Fruit fly (Drosophila melanogaster) whole organism, pupa: ENCODE data around the gene CG32148.

Source experiments
- CG10348 ChIP-seq: fragments of 200-800 bp; sonication (Bioruptor generic); IDR thresholded peaks from 2 replicates; pipeline ENCODE4 v1.3.6; 2022; ENCODE audit warnings: missing biosample characterization, missing genetic modification characterization
- CG12605 ChIP-seq: fragments of 200-800 bp; sonication (Bioruptor generic); IDR thresholded peaks from 2 replicates; pipeline ENCODE4 v1.3.6; 2022; ENCODE audit warnings: missing biosample characterization, missing genetic modification characterization
- CG13204 ChIP-seq: fragments of 200-800 bp; sonication (Bioruptor generic); optimal IDR thresholded peaks from 2 replicates; lab custom pipeline; 2018; ENCODE audit warnings: missing biosample characterization, mild to moderate bottlenecking, missing genetic modification characterization, moderate library complexity
- CG14655 ChIP-seq: fragments of 200-800 bp; sonication (Bioruptor generic); optimal IDR thresholded peaks from 3 replicates; lab custom pipeline; 2017; ENCODE audit warnings: mild to moderate bottlenecking, missing biosample characterization, missing genetic modification reagents, missing genetic modification characterization
- CG15710 ChIP-seq: fragments of 200-800 bp; sonication (Bioruptor generic); optimal IDR thresholded peaks from 2 replicates; lab custom pipeline; 2018; ENCODE audit warnings: missing biosample characterization, mild to moderate bottlenecking, missing genetic modification characterization, moderate library complexity
- CG17806 ChIP-seq: fragments of 200-800 bp; sonication (Bioruptor generic); optimal IDR thresholded peaks from 2 replicates; lab custom pipeline; 2018; ENCODE audit warnings: missing biosample characterization, mild to moderate bottlenecking, missing genetic modification characterization, moderate library complexity
- CG32121 ChIP-seq: fragments of 200-800 bp; sonication (Bioruptor generic); IDR thresholded peaks from 2 replicates; pipeline ENCODE4 v1.3.6; 2022; ENCODE audit warnings: missing biosample characterization, missing genetic modification characterization
- CG34367 ChIP-seq: fragments of 200-800 bp; sonication (Bioruptor generic); optimal IDR thresholded peaks from 2 replicates; lab custom pipeline; 2018; ENCODE audit warnings: missing biosample characterization, mild to moderate bottlenecking, missing genetic modification characterization
- CG4496 ChIP-seq: fragments of 200-800 bp; sonication (Bioruptor generic); IDR thresholded peaks from 3 replicates; pipeline ENCODE4 v1.3.6; 2022; ENCODE audit warnings: missing biosample characterization, missing genetic modification characterization
- CG8159 ChIP-seq: fragments of 200-800 bp; sonication (Bioruptor generic); optimal IDR thresholded peaks from 3 replicates; lab custom pipeline; 2018; ENCODE audit warnings: missing biosample characterization, mild to moderate bottlenecking, missing genetic modification characterization, moderate library complexity
- CG9948 ChIP-seq: fragments of 200-800 bp; sonication (Bioruptor generic); optimal IDR thresholded peaks from 2 replicates; lab custom pipeline; 2018; ENCODE audit warnings: missing biosample characterization, mild to moderate bottlenecking, missing genetic modification characterization, moderate library complexity
- D1 ChIP-seq: fragments of 200-800 bp; sonication (Bioruptor generic); optimal IDR thresholded peaks from 2 replicates; lab custom pipeline; 2018; ENCODE audit warnings: missing biosample characterization, mild to moderate bottlenecking, missing genetic modification characterization, moderate library complexity
- EcR ChIP-seq: fragments of 200-800 bp; sonication (Bioruptor generic); optimal IDR thresholded peaks from 3 replicates; lab custom pipeline; 2019; ENCODE audit warnings: missing biosample characterization, missing genetic modification characterization, mild to moderate bottlenecking, moderate library complexity, missing genetic modification reagents
- Ets98B ChIP-seq: fragments of 200-800 bp; sonication (Bioruptor generic); IDR thresholded peaks from 2 replicates; pipeline ENCODE4 v1.3.6; 2022; ENCODE audit warnings: missing biosample characterization, missing genetic modification characterization
- Pif1A ChIP-seq: fragments of 200-800 bp; sonication (Bioruptor generic); optimal IDR thresholded peaks from 3 replicates; lab custom pipeline; 2016; ENCODE audit warnings: missing biosample characterization, missing genetic modification characterization
- Pif1B ChIP-seq: fragments of 200-800 bp; sonication (Bioruptor generic); optimal IDR thresholded peaks from 3 replicates; lab custom pipeline; 2016; ENCODE audit warnings: missing biosample characterization, missing genetic modification characterization
- Snoo ChIP-seq: fragments of 200-800 bp; sonication (Bioruptor generic); optimal IDR thresholded peaks from 3 replicates; lab custom pipeline; 2017; ENCODE audit warnings: missing biosample characterization, mild to moderate bottlenecking, missing genetic modification characterization, inconsistent platforms
- fd96Ca ChIP-seq: fragments of 200-800 bp; sonication (Bioruptor generic); IDR thresholded peaks from 3 replicates; pipeline ENCODE4 v1.3.6; 2022; ENCODE audit warnings: missing biosample characterization, missing genetic modification characterization
- gl ChIP-seq: fragments of 200-800 bp; sonication (Bioruptor generic); optimal IDR thresholded peaks from 2 replicates; lab custom pipeline; 2018; ENCODE audit warnings: missing biosample characterization, mild to moderate bottlenecking, missing genetic modification characterization
- rn ChIP-seq: fragments of 200-800 bp; sonication (Bioruptor generic); IDR thresholded peaks from 2 replicates; pipeline ENCODE4 v1.3.6; 2022; ENCODE audit warnings: missing biosample characterization, missing genetic modification characterization

Gene CG32148

DNA sequence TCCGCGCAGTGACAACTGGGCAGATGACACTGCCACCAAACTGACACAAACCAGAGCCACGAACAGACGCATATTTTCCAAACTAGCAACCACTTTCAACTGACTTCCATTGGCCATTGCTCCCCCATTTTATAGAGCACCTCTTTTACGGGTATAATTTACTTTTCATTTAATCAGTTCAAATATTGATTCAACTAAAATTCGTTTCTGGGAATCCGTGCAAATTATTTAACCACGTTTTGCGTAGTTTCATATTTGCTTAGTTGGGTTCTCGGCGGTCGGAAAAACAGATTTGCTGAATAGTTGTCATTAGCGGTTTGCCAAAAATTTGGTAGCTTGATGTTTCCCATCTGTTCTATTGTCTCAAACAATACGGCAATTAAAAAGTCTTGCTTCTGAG, 38.3 kb downstream of the CG32148 start, which contains the start of gene CG13460:
CG13460 (minus strand) TSS at position 101 of the 400 bp plus-strand sequence.
- TF ChIP-seq CG4496 (GFP tag; lab: Robert Waterston, UW) (no peak), CG14655 (GFP tag; lab: Kevin White, UChicago) (no peak), Snoo (no peak), CG12605 (no peak), CG8159 (tag; lab: Kevin White, UChicago) (no peak), CG13204 (no peak), CG32121 (GFP tag; lab: Robert Waterston, UW) (no peak), CG17806 (no peak), EcR (GFP tag; lab: Kevin White, UChicago) (no peak), CG34367 (tag; lab: Kevin White, UChicago) (no peak), fd96Ca (GFP tag; lab: Robert Waterston, UW) (no peak), Pif1B (GFP tag; lab: Kevin White, UChicago) (no peak), D1 (tag; lab: Kevin White, UChicago) (no peak), gl (tag; lab: Kevin White, UChicago) (no peak)

dm6 chr3L:15064877-15065276, 41.6 kb downstream of the CG32148 start, which contains the start of gene Sytbeta:
Sytbeta (minus strand) TSS chr3L:15064977.
- TF ChIP-seq Pif1A (GFP tag; lab: Kevin White, UChicago) (no peak), CG14655 (GFP tag; lab: Kevin White, UChicago) (no peak), fd96Ca (GFP tag; lab: Robert Waterston, UW) (no peak), CG4496 (GFP tag; lab: Robert Waterston, UW) (no peak), CG32121 (GFP tag; lab: Robert Waterston, UW) (no peak), D1 (tag; lab: Kevin White, UChicago) (no peak), rn (GFP tag; lab: Robert Waterston, UW) (no peak), gl (tag; lab: Kevin White, UChicago) (no peak), CG15710 (tag; lab: Kevin White, UChicago) (no peak), CG10348 (GFP tag; lab: Robert Waterston, UW) (no peak), CG17806 (no peak), CG9948 (no peak), Pif1B (GFP tag; lab: Kevin White, UChicago) (no peak), CG13204 (no peak), CG12605 (no peak), Snoo (no peak), CG8159 (tag; lab: Kevin White, UChicago) (no peak), EcR (GFP tag; lab: Kevin White, UChicago) (no peak)

- TF ChIP-seq CG15710 (tag; lab: Kevin White, UChicago): no peak
- TF ChIP-seq CG13204: no peak
- TF ChIP-seq CG32121 (GFP tag; lab: Robert Waterston, UW): no peak
- TF ChIP-seq Ets98B (GFP tag; lab: Robert Waterston, UW): no peak
- no peak for TF ChIP-seq fd96Ca (GFP tag; lab: Robert Waterston, UW)
- TF ChIP-seq Pif1B (GFP tag; lab: Kevin White, UChicago): no peak
- no peak for TF ChIP-seq CG8159 (tag; lab: Kevin White, UChicago)
- TF ChIP-seq CG17806: no peak
- TF ChIP-seq CG9948: no peak
- TF ChIP-seq CG14655 (GFP tag; lab: Kevin White, UChicago): no peak
- no peak for TF ChIP-seq CG12605
Measured at dm6 chr3L:15072149-15072548, 48.9 kb downstream of the CG32148 start.
